Worm (Caenorhabditis elegans) whole organism, L1 larva: ENCODE data around the gene cua-1.

Experiments
- C04F5.9 ChIP-seq: sonication (generic microtip); optimal IDR thresholded peaks from 2 replicates; lab custom pipeline; 2016; ENCODE audit warnings: missing genetic modification characterization, missing compliant biosample characterization
- C34B4.2 ChIP-seq: sonication (generic microtip); optimal IDR thresholded peaks from 2 replicates; lab custom pipeline; 2017; ENCODE audit warnings: mild to moderate bottlenecking, missing genetic modification characterization, missing compliant biosample characterization
- F16B12.6 ChIP-seq: fragments of 150-350 bp; optimal IDR thresholded peaks from 2 replicates; lab custom pipeline; 2014; ENCODE audit warnings: missing biosample characterization, missing genetic modification characterization
- ama-1 ChIP-seq: fragments of 150-350 bp; optimal IDR thresholded peaks from 2 replicates; lab custom pipeline; 2014
- blmp-1 ChIP-seq: fragments of 150-350 bp; optimal IDR thresholded peaks from 2 replicates; lab custom pipeline; 2014; ENCODE audit warnings: missing biosample characterization, missing genetic modification characterization
- ceh-8 ChIP-seq: fragments of 200-800 bp; sonication (Bioruptor generic); optimal IDR thresholded peaks from 2 replicates; lab custom pipeline; 2018; ENCODE audit warnings: mild to moderate bottlenecking, missing genetic modification characterization, moderate library complexity, missing compliant biosample characterization
- ceh-82 ChIP-seq, 3 experiments: fragments of 150-350 bp in 1 of 3; sonication (generic microtip) in 2 of 3; optimal IDR thresholded peaks; 2 replicates each; lab custom pipeline; 2014 to 2017; ENCODE audit warnings: missing biosample characterization in 3 of 3, missing genetic modification characterization in 3 of 3
- ceh-88 ChIP-seq: fragments of 200-800 bp; sonication (Bioruptor generic); IDR thresholded peaks from 2 replicates; pipeline ENCODE4 v1.3.6; 2022; ENCODE audit warnings: missing genetic modification characterization, missing compliant biosample characterization
- ceh-90 ChIP-seq: sonication (generic microtip); optimal IDR thresholded peaks from 2 replicates; lab custom pipeline; 2016; ENCODE audit warnings: missing genetic modification characterization, missing compliant biosample characterization
- ces-1 ChIP-seq: fragments of 150-350 bp; optimal IDR thresholded peaks from 2 replicates; lab custom pipeline; 2014; ENCODE audit warnings: missing biosample characterization, missing genetic modification reagents, missing genetic modification characterization
- dpl-1 ChIP-seq, 3 experiments: fragments of 150-350 bp in 2 of 3; sonication (generic microtip) in 1 of 3; optimal IDR thresholded peaks; 2 replicates each; lab custom pipeline; 2014 to 2017; ENCODE audit warnings: missing biosample characterization in 3 of 3, missing genetic modification characterization in 3 of 3, missing genetic modification reagents in 3 of 3
- egl-13 ChIP-seq: sonication (generic microtip); optimal IDR thresholded peaks from 2 replicates; lab custom pipeline; 2016; ENCODE audit warnings: missing genotype, missing genetic modification reagents, missing genetic modification characterization, missing compliant biosample characterization
- elt-2 ChIP-seq: sonication (generic microtip); optimal IDR thresholded peaks from 2 replicates; lab custom pipeline; 2016; ENCODE audit warnings: missing genetic modification characterization, mild to moderate bottlenecking, inconsistent platforms, missing compliant biosample characterization, missing genetic modification reagents
- elt-3 ChIP-seq, 6 experiments: fragments of 150-350 bp in 1 of 6; sonication (generic microtip); optimal IDR thresholded peaks; 2 replicates each; lab custom pipeline; 2017 to 2018; ENCODE audit warnings: missing biosample characterization in 6 of 6, missing genetic modification characterization in 6 of 6, inconsistent platforms in 1 of 6
- fkh-4 ChIP-seq: sonication (generic microtip); optimal IDR thresholded peaks from 2 replicates; lab custom pipeline; 2016; ENCODE audit warnings: missing compliant biosample characterization, missing genetic modification characterization, borderline replicate concordance
- fkh-8 ChIP-seq: sonication (generic microtip); optimal IDR thresholded peaks from 2 replicates; lab custom pipeline; 2016; ENCODE audit warnings: mild to moderate bottlenecking, missing genetic modification characterization, missing compliant biosample characterization
- fos-1 ChIP-seq: fragments of 150-350 bp; optimal IDR thresholded peaks from 2 replicates; lab custom pipeline; 2014; ENCODE audit warnings: missing biosample characterization, missing genetic modification characterization
- hlh-17 ChIP-seq: fragments of 200-800 bp; sonication (Bioruptor generic); optimal IDR thresholded peaks from 2 replicates; lab custom pipeline; 2018; ENCODE audit warnings: missing genetic modification characterization, mild to moderate bottlenecking, missing compliant biosample characterization, moderate library complexity, borderline replicate concordance
- hpl-2 ChIP-seq: fragments of 150-350 bp; optimal IDR thresholded peaks from 2 replicates; lab custom pipeline; 2014; ENCODE audit warnings: missing biosample characterization, missing genetic modification reagents, missing genetic modification characterization
- isw-1 ChIP-seq: fragments of 200-800 bp; sonication (Bioruptor generic); IDR thresholded peaks from 2 replicates; pipeline ENCODE4 v1.3.6; 2022; ENCODE audit warnings: missing genetic modification characterization, missing compliant biosample characterization
- jun-1 ChIP-seq: fragments of 150-350 bp; optimal IDR thresholded peaks from 2 replicates; lab custom pipeline; 2014; ENCODE audit warnings: missing biosample characterization, missing genetic modification reagents, missing genetic modification characterization
- lin-13 ChIP-seq: fragments of 150-350 bp; optimal IDR thresholded peaks from 2 replicates; lab custom pipeline; 2014; ENCODE audit warnings: missing biosample characterization, missing genetic modification reagents, missing genetic modification characterization
- lin-14 ChIP-seq: fragments of 200-800 bp; sonication (Bioruptor generic); optimal IDR thresholded peaks from 2 replicates; lab custom pipeline; 2018; ENCODE audit warnings: mild to moderate bottlenecking, missing genetic modification characterization, moderate library complexity, missing compliant biosample characterization
- lin-39 ChIP-seq: fragments of 150-350 bp; optimal IDR thresholded peaks from 2 replicates; lab custom pipeline; 2014; ENCODE audit warnings: missing biosample characterization, missing genetic modification reagents, missing genetic modification characterization
- lsy-2 ChIP-seq, 2 experiments: fragments of 150-350 bp; optimal IDR thresholded peaks; 2 replicates each; lab custom pipeline; 2014; ENCODE audit warnings: missing biosample characterization in 2 of 2, missing genetic modification characterization in 2 of 2
- mab-9 ChIP-seq: fragments of 200-800 bp; sonication (Bioruptor generic); IDR thresholded peaks from 2 replicates; pipeline ENCODE4 v1.3.6; 2022; ENCODE audit warnings: missing genetic modification reagents, missing genetic modification characterization, missing compliant biosample characterization
- mdl-1 ChIP-seq, 2 experiments: fragments of 150-350 bp; optimal IDR thresholded peaks; 2 replicates each; lab custom pipeline; 2014 to 2017; ENCODE audit warnings: missing biosample characterization in 2 of 2, missing genetic modification characterization in 2 of 2, inconsistent platforms in 1 of 2
- mef-2 ChIP-seq: fragments of 150-350 bp; optimal IDR thresholded peaks from 2 replicates; lab custom pipeline; 2014; ENCODE audit warnings: missing biosample characterization, missing genetic modification characterization
- mep-1 ChIP-seq: fragments of 150-350 bp; optimal IDR thresholded peaks from 2 replicates; lab custom pipeline; 2014; ENCODE audit warnings: missing biosample characterization, missing genetic modification characterization
- nhr-11 ChIP-seq: fragments of 150-350 bp; optimal IDR thresholded peaks from 2 replicates; lab custom pipeline; 2014; ENCODE audit warnings: missing biosample characterization, missing genetic modification characterization
- nhr-12 ChIP-seq: sonication (generic microtip); optimal IDR thresholded peaks from 2 replicates; lab custom pipeline; 2017; ENCODE audit warnings: missing biosample characterization, missing genetic modification characterization
- nhr-20 ChIP-seq: sonication (generic microtip); optimal IDR thresholded peaks from 2 replicates; lab custom pipeline; 2016; ENCODE audit warnings: mild to moderate bottlenecking, missing genetic modification characterization, missing compliant biosample characterization
- nhr-237 ChIP-seq: fragments of 150-350 bp; optimal IDR thresholded peaks from 2 replicates; lab custom pipeline; 2014; ENCODE audit warnings: missing biosample characterization, missing genetic modification characterization
- nhr-28 ChIP-seq: fragments of 150-350 bp; optimal IDR thresholded peaks from 2 replicates; lab custom pipeline; 2014; ENCODE audit warnings: missing biosample characterization, missing genetic modification characterization
- nhr-47 ChIP-seq: sonication (generic microtip); optimal IDR thresholded peaks from 2 replicates; lab custom pipeline; 2016; ENCODE audit warnings: mild to moderate bottlenecking, missing genetic modification characterization, moderate library complexity, missing compliant biosample characterization
- nhr-77 ChIP-seq: fragments of 150-350 bp; optimal IDR thresholded peaks from 2 replicates; lab custom pipeline; 2014; ENCODE audit warnings: missing biosample characterization, missing genetic modification characterization
- nhr-84 ChIP-seq: sonication (generic microtip); optimal IDR thresholded peaks from 2 replicates; lab custom pipeline; 2017; ENCODE audit warnings: missing biosample characterization, missing genetic modification characterization
- nhr-85 ChIP-seq: sonication (generic microtip); peaks from one replicate; lab custom pipeline; 2016; ENCODE audit warnings: missing genetic modification characterization, inconsistent platforms, missing compliant biosample characterization
- pag-3 ChIP-seq: sonication (generic microtip); optimal IDR thresholded peaks from 2 replicates; lab custom pipeline; 2017; ENCODE audit warnings: missing genetic modification characterization, mild to moderate bottlenecking, missing compliant biosample characterization, antibody characterized with exemption, borderline replicate concordance; ENCODE audit not compliant: insufficient read depth
- snpc-4 ChIP-seq: fragments of 150-350 bp; optimal IDR thresholded peaks from 2 replicates; lab custom pipeline; 2014; ENCODE audit warnings: missing biosample characterization, missing genetic modification characterization
- snu-23 ChIP-seq: sonication (generic microtip); optimal IDR thresholded peaks from 2 replicates; lab custom pipeline; 2016; ENCODE audit warnings: missing genetic modification characterization, missing compliant biosample characterization
- sox-4 ChIP-seq: sonication (generic microtip); optimal IDR thresholded peaks from 2 replicates; lab custom pipeline; 2016; ENCODE audit warnings: missing genetic modification characterization, missing compliant biosample characterization
- swsn-7 ChIP-seq: sonication (generic microtip); optimal IDR thresholded peaks from 2 replicates; lab custom pipeline; 2016; ENCODE audit warnings: missing genetic modification characterization, missing compliant biosample characterization
- unc-130 ChIP-seq: fragments of 150-350 bp; optimal IDR thresholded peaks from 2 replicates; lab custom pipeline; 2017; ENCODE audit warnings: missing biosample characterization, missing genetic modification characterization, inconsistent platforms
- unc-62 ChIP-seq: fragments of 150-350 bp; optimal IDR thresholded peaks from 2 replicates; lab custom pipeline; 2014; ENCODE audit warnings: missing biosample characterization, missing genetic modification reagents, missing genetic modification characterization
- unc-86 ChIP-seq: sonication (generic microtip); optimal IDR thresholded peaks from 2 replicates; lab custom pipeline; 2016; ENCODE audit warnings: missing genetic modification characterization, missing compliant biosample characterization
- unc-98 ChIP-seq: fragments of 200-800 bp; sonication (Bioruptor generic); IDR thresholded peaks from 2 replicates; pipeline ENCODE4 v1.3.6; 2022; ENCODE audit warnings: missing genetic modification characterization, missing compliant biosample characterization
- zag-1 ChIP-seq: fragments of 150-350 bp; optimal IDR thresholded peaks from 2 replicates; lab custom pipeline; 2014; ENCODE audit warnings: missing biosample characterization, missing genetic modification characterization
- ztf-11 ChIP-seq, 2 experiments: sonication (generic microtip); optimal IDR thresholded peaks; 2 replicates each; lab custom pipeline; 2016 to 2017; ENCODE audit warnings: missing genetic modification characterization in 2 of 2, missing biosample characterization in 1 of 2, missing compliant biosample characterization in 1 of 2
- ztf-4 ChIP-seq: fragments of 150-350 bp; optimal IDR thresholded peaks from 2 replicates; lab custom pipeline; 2014; ENCODE audit warnings: missing biosample characterization, missing genetic modification characterization

Gene cua-1

DNA sequence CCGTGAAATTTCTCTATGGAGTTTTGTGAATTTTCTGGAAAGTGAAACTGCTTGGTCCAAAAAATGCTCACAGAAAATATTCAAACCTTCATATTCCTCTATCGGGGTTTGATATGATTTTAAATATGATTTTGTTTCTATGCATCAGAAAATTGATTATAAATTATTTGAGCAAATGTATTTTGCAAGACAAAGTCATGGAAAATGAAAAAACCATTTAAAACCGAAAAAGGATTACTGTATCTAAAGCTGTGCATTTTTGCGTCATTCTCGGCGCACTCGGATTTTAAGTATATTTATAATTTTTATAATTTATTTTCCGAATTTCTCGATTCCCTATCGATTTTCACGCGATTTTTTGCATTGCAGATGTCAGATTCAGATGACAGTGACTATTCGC, 16.4 kb upstream of the cua-1 start, which contains the start of gene pssy-2:
pssy-2 (plus strand) TSS at position 301 of the 400 bp plus-strand sequence.
- no peak for TF ChIP-seq snpc-4 (tag; lab: Kevin White, UChicago)
- TF ChIP-seq C34B4.2 (tag; lab: Kevin White, UChicago), result no peak
- TF ChIP-seq isw-1 (GFP tag; lab: Robert Waterston, UW), result no peak
- no peak for TF ChIP-seq unc-98 (GFP tag; lab: Robert Waterston, UW)
- no peak for TF ChIP-seq elt-3 (tag; optimal IDR thresholded peaks at IDR 0.05; lab: Kevin White, UChicago)

DNA sequence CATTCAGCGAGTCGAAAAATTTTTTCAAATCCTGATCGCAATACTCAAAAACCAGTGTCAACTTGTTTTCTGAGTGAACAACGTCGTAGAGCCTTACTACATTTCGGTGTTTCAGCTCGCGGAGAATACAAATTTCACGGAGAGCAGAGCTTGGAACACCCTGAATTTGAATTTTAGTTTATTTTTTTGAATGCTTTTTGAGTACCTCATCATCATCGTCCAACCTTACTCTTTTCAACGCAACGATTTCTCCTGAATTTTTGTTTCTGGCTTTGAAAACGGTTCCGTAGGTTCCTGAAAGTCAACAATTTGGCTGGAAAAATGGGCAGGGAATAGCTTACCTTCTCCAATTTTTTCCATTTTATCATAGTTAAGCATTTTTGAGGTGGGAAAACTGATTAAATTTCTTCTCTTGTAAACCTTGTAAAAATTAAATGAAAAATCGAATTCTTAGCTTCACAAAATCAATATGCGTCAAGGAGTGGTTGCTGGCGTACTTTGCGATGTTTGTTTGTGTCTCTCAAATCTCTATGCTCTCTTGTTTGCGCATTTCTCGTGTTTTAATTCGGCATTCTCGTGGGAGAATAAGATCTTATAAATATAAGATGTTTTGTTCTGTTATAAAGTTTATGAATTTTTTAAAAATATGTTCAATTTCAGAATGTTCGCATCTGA, 10.9 kb upstream of the cua-1 start, which contains the start of gene cdk-5:
cdk-5 (minus strand) TSS at position 425 of the 675 bp plus-strand sequence.
- TF ChIP-seq dpl-1 (GFP tag; optimal IDR thresholded peaks at IDR 0.05; lab: Kevin White, UChicago) (peak; percentile 85 to 91 (median 90)), pag-3 (tag; lab: Kevin White, UChicago) (no peak), nhr-85 (peak; percentile 94), nhr-20 (tag; lab: Kevin White, UChicago) (peak; percentile 95), sox-4 (tag; lab: Kevin White, UChicago) (peak; percentile 82), ceh-88 (peak; percentile 58), mep-1 (tag; lab: Kevin White, UChicago) (peak; percentile 99), hpl-2 (peak; percentile 83), unc-86 (tag; lab: Kevin White, UChicago) (peak; percentile 95), nhr-84 (no peak), unc-62 (GFP tag; lab: Kevin White, UChicago) (no peak), ama-1 (lab: Kevin White, UChicago) (peak; percentile 93), hlh-17 (no peak), blmp-1 (tag; lab: Kevin White, UChicago) (peak; percentile 91), fkh-4 (peak; percentile 70), snu-23 (GFP tag; lab: Kevin White, UChicago) (peak; percentile 98), zag-1 (peak; percentile 83), nhr-77 (tag; lab: Kevin White, UChicago) (peak; percentile 81), egl-13 (tag; lab: Kevin White, UChicago) (peak; percentile 87), unc-98 (GFP tag; lab: Robert Waterston, UW) (no peak; the same call in 1 of the 2 replicates), ces-1 (no peak), ceh-82 (tag; optimal IDR thresholded peaks at IDR 0.05; lab: Kevin White, UChicago) (peak; percentile 89 to 93 (median 90)), nhr-11 (tag; lab: Kevin White, UChicago) (peak; percentile 76), swsn-7 (tag; lab: Kevin White, UChicago) (peak; percentile 97), nhr-28 (no peak), jun-1 (tag; lab: Kevin White, UChicago) (peak; percentile 86), nhr-47 (tag; lab: Kevin White, UChicago) (peak; percentile 98), snpc-4 (tag; lab: Kevin White, UChicago) (peak; percentile 87), fos-1 (tag; lab: Kevin White, UChicago) (peak; percentile 93), mdl-1 (tag; optimal IDR thresholded peaks at IDR 0.05; lab: Kevin White, UChicago) (peak in 1 of 2 experiments; percentile 87), C04F5.9 (tag; lab: Kevin White, UChicago) (peak; percentile 66), F16B12.6 (peak; percentile 71), ceh-8 (peak; percentile 92), ztf-11 (tag; optimal IDR thresholded peaks at IDR 0.05; lab: Kevin White, UChicago) (peak in 1 of 2 experiments; percentile 78), lin-14 (GFP tag; lab: Kevin White, UChicago) (peak; percentile 90), lsy-2 (tag; optimal IDR thresholded peaks at IDR 0.05; lab: Kevin White, UChicago) (peak; percentile 97 to 98), nhr-237 (peak; percentile 55), fkh-8 (tag; lab: Kevin White, UChicago) (peak; percentile 83), mef-2 (tag; lab: Kevin White, UChicago) (peak; percentile 2), ceh-90 (tag; lab: Kevin White, UChicago) (peak; percentile 43), mab-9 (GFP tag; lab: Robert Waterston, UW) (peak; percentile 81), lin-13 (GFP tag; lab: Kevin White, UChicago) (peak; percentile 90), unc-130 (peak; percentile 93), elt-2 (peak; percentile 75), lin-39 (tag; lab: Kevin White, UChicago) (peak; percentile 97), nhr-12 (peak; percentile 33), ztf-4 (tag; lab: Kevin White, UChicago) (peak; percentile 84)
